Worm (Caenorhabditis elegans): ENCODE data around the gene col-9.

ce11 chrX:13561954-13562353 is 27.9 kb upstream of the col-9 start:
- no peak for TF ChIP-seq nhr-27 (tag; optimal IDR thresholded peaks at IDR 0.05)
- TF ChIP-seq unc-62 (GFP tag; optimal IDR thresholded peaks at IDR 0.05), result no peak
- no peak for TF ChIP-seq xnd-1 (tag; optimal IDR thresholded peaks at IDR 0.05)
- TF ChIP-seq dpl-1 (GFP tag; optimal IDR thresholded peaks at IDR 0.05), result no peak
- TF ChIP-seq madf-6 (GFP tag; IDR thresholded peaks at IDR 0.05), result no peak
- no peak for TF ChIP-seq Y53F4B.3 (GFP tag; IDR thresholded peaks at IDR 0.05)
- TF ChIP-seq fkh-3 (tag; optimal IDR thresholded peaks at IDR 0.05), result no peak
- no peak for TF ChIP-seq hlh-26 (GFP tag; conservative IDR thresholded peaks at IDR 0.05)
- TF ChIP-seq rec-8 (tag; optimal IDR thresholded peaks at IDR 0.05), result no peak
- no peak for TF ChIP-seq nhr-90 (tag; optimal IDR thresholded peaks at IDR 0.05)
- TF ChIP-seq nfyb-1 (GFP tag; IDR thresholded peaks at IDR 0.05), result no peak
- no peak for TF ChIP-seq ekl-4 (GFP tag; IDR thresholded peaks at IDR 0.05)
- no peak for TF ChIP-seq F55B11.4 (tag; optimal IDR thresholded peaks at IDR 0.05; ENCODE audit: borderline replicate concordance, insufficient read depth)
- no peak for TF ChIP-seq madf-8 (GFP tag; conservative IDR thresholded peaks at IDR 0.05)

All from whole organism, young adult.